Fruit fly (Drosophila melanogaster): ENCODE data around the gene CG32554.

dm6 chrX:17802353-17803121 is 49.9 kb downstream of the CG32554 start:
- TF ChIP-seq tj (GFP tag; optimal IDR thresholded peaks at IDR 0.05) (no peak), kay (GFP tag; ENCODE audit: borderline replicate concordance) (no peak), Crg-1 (GFP tag; optimal IDR thresholded peaks at IDR 0.05) (no peak), Clk (GFP tag; optimal IDR thresholded peaks at IDR 0.05) (no peak), CG7101 (tag; optimal IDR thresholded peaks at IDR 0.05) (no peak), CG11617 (GFP tag; optimal IDR thresholded peaks at IDR 0.05) (no peak), bab1 (GFP tag; optimal IDR thresholded peaks at IDR 0.05) (no peak), ovo (GFP tag; optimal IDR thresholded peaks at IDR 0.05) (no peak), Mnt (GFP tag; optimal IDR thresholded peaks at IDR 0.05) (no peak), CG12768 (GFP tag; optimal IDR thresholded peaks at IDR 0.05) (no peak), CG33017 (tag; optimal IDR thresholded peaks at IDR 0.05) (no peak), CG7045 (GFP tag; optimal IDR thresholded peaks at IDR 0.05) (no peak), Hr96 (GFP tag; optimal IDR thresholded peaks at IDR 0.05) (no peak)
